Fruit fly (Drosophila melanogaster) whole organism, adult: ENCODE data around the gene Shc.

ENCODE experiments used
- CG11617 ChIP-seq: fragments of 200-800 bp; sonication (Bioruptor generic); optimal IDR thresholded peaks from 2 replicates; lab custom pipeline; 2017; ENCODE audit warnings: mild to moderate bottlenecking, missing biosample characterization, missing genetic modification reagents, missing genetic modification characterization
- CG12768 ChIP-seq: fragments of 200-800 bp; sonication (Bioruptor generic); optimal IDR thresholded peaks from 2 replicates; lab custom pipeline; 2017; ENCODE audit warnings: missing biosample characterization, missing genetic modification characterization, mild to moderate bottlenecking, moderate library complexity, missing genetic modification reagents
- CG14711 ChIP-seq: fragments of 200-800 bp; sonication (Bioruptor generic); optimal IDR thresholded peaks from 2 replicates; lab custom pipeline; 2018; ENCODE audit warnings: missing biosample characterization, mild to moderate bottlenecking, missing genetic modification characterization, moderate library complexity
- CG5204 ChIP-seq: fragments of 200-800 bp; sonication (Bioruptor generic); optimal IDR thresholded peaks from 2 replicates; lab custom pipeline; 2016; ENCODE audit warnings: missing biosample characterization, missing genetic modification characterization
- Crg-1 ChIP-seq: fragments of 200-800 bp; sonication (Bioruptor generic); optimal IDR thresholded peaks from 2 replicates; lab custom pipeline; 2016; ENCODE audit warnings: missing biosample characterization, missing genetic modification characterization
- Mnt ChIP-seq: fragments of 200-800 bp; sonication (Bioruptor generic); optimal IDR thresholded peaks from 2 replicates; lab custom pipeline; 2016; ENCODE audit warnings: missing biosample characterization, mild to moderate bottlenecking, missing genetic modification characterization
- kay ChIP-seq: fragments of 200-800 bp; sonication (Bioruptor generic); peaks from one replicate; lab custom pipeline; 2016; ENCODE audit warnings: missing biosample characterization, missing genetic modification characterization, borderline replicate concordance
- tj ChIP-seq: fragments of 200-800 bp; sonication (Bioruptor generic); optimal IDR thresholded peaks from 3 replicates; lab custom pipeline; 2017; ENCODE audit warnings: missing biosample characterization, mild to moderate bottlenecking, missing genetic modification characterization, moderate library complexity
- toe ChIP-seq: fragments of 200-800 bp; sonication (Bioruptor generic); optimal IDR thresholded peaks from 2 replicates; lab custom pipeline; 2016; ENCODE audit warnings: missing biosample characterization, missing genetic modification characterization

DNA sequence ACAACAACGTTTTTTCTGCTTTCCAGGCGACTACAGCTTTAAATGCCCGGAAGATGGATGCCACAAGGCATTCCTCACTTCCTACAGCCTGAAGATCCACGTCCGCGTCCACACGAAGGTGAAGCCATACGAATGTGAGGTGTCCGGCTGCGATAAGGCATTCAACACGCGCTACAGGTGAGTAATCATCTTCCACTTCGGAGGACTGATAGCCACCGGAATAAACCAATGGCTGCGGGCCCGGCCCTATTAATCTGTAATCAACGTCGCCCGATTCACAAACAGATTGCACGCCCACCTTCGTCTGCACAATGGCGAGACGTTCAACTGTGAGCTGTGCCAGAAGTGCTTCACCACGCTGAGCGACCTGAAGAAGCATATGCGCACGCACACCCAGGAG, 9.0 kb downstream of the Shc start:
- TF ChIP-seq CG5204 (GFP tag; lab: Kevin White, UChicago) (no peak), toe (GFP tag; lab: Kevin White, UChicago) (no peak), CG11617 (GFP tag; lab: Kevin White, UChicago) (no peak), CG14711 (tag; lab: Kevin White, UChicago) (no peak), Crg-1 (GFP tag; lab: Kevin White, UChicago) (no peak), Mnt (GFP tag; lab: Kevin White, UChicago) (peak; percentile 12), kay (no peak), CG12768 (no peak), tj (GFP tag; lab: Kevin White, UChicago) (no peak)
